Fruit fly (Drosophila melanogaster): ENCODE results near the gene Gp93.

The Gp93 gene

DNA sequence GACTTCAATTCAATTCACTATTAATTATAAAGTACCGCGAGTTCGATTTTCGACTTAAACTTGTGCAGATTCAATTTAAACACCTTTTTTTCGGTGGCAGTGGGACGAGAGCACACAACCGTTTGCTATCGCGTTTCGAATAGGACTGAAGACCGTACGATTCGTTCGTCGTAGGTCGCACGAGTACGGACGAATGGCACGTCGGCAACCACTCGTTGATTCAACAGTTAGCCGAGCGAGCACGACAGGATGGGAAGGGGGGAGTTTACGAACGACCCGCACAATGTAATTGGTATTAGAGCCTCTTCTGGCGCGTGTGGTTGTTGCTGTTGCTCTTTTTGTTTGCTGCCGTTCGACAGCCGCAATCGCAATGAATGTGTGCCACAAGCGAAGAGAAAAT, 42.8 kb upstream of the Gp93 start, which contains the start of gene CG34353 (continued):
- TF ChIP-seq tx (GFP tag; optimal IDR thresholded peaks at IDR 0.05): no peak
- no peak for TF ChIP-seq CG2129 (GFP tag; IDR thresholded peaks at IDR 0.05; ENCODE audit: partially characterized antibody)
- TF ChIP-seq CG4617 (GFP tag; optimal IDR thresholded peaks at IDR 0.05; ENCODE audit: borderline replicate concordance): no peak
- no peak for TF ChIP-seq CG1602 (GFP tag; optimal IDR thresholded peaks at IDR 0.05)
- no peak for TF ChIP-seq CG14441 (GFP tag; IDR thresholded peaks at IDR 0.05)
- TF ChIP-seq C15 (GFP tag; IDR thresholded peaks at IDR 0.05): no peak
- TF ChIP-seq al (GFP tag; IDR thresholded peaks at IDR 0.05): no peak
- no peak for TF ChIP-seq ro (GFP tag; IDR thresholded peaks at IDR 0.05)
- TF ChIP-seq CG12299 (tag; optimal IDR thresholded peaks at IDR 0.05): no peak
- TF ChIP-seq az2 (GFP tag; optimal IDR thresholded peaks at IDR 0.05): no peak
- no peak for TF ChIP-seq fd96Cb (tag; optimal IDR thresholded peaks at IDR 0.05)
- TF ChIP-seq sd (tag; optimal IDR thresholded peaks at IDR 0.05): no peak
- TF ChIP-seq CG12391 (tag; optimal IDR thresholded peaks at IDR 0.05): peak; percentile 4
- no peak for TF ChIP-seq CG17612 (GFP tag; IDR thresholded peaks at IDR 0.05)
- TF ChIP-seq Optix (GFP tag; IDR thresholded peaks at IDR 0.05): no peak
- no peak for TF ChIP-seq Fer1 (GFP tag; optimal IDR thresholded peaks at IDR 0.05)
- peak; percentile 17; the same call in 1 of the 3 replicates for TF ChIP-seq otp (GFP tag; IDR thresholded peaks at IDR 0.05)
- no peak for TF ChIP-seq schlank (tag; optimal IDR thresholded peaks at IDR 0.05)
- TF ChIP-seq tna (GFP tag; IDR thresholded peaks at IDR 0.05; ENCODE audit: partially characterized antibody): no peak
- no peak for TF ChIP-seq sc (optimal IDR thresholded peaks at IDR 0.05)
- no peak for TF ChIP-seq sc (GFP tag; optimal IDR thresholded peaks at IDR 0.05)
- no peak for TF ChIP-seq CG9876 (GFP tag; optimal IDR thresholded peaks at IDR 0.05)
- no peak for TF ChIP-seq kay (GFP tag; optimal IDR thresholded peaks at IDR 0.05)
- TF ChIP-seq toy (GFP tag; IDR thresholded peaks at IDR 0.05): no peak
- no peak for TF ChIP-seq Stat92E (GFP tag; optimal IDR thresholded peaks at IDR 0.05)
- no peak for TF ChIP-seq CG18599 (GFP tag; optimal IDR thresholded peaks at IDR 0.05)
- no peak for TF ChIP-seq so (GFP tag; IDR thresholded peaks at IDR 0.05)
- TF ChIP-seq CG15479 (GFP tag; optimal IDR thresholded peaks at IDR 0.05): no peak
- TF ChIP-seq nau (GFP tag; optimal IDR thresholded peaks at IDR 0.05): no peak
- TF ChIP-seq gcm (GFP tag; optimal IDR thresholded peaks at IDR 0.05): no peak
- TF ChIP-seq CG18476 (GFP tag; optimal IDR thresholded peaks at IDR 0.05): no peak
- peak; percentile 80 for TF ChIP-seq jing (GFP tag; optimal IDR thresholded peaks at IDR 0.05)
- no peak for TF ChIP-seq chif (GFP tag; optimal IDR thresholded peaks at IDR 0.05)
- peak; percentile 67 for TF ChIP-seq Med (GFP tag)
- TF ChIP-seq Hmr (GFP tag; optimal IDR thresholded peaks at IDR 0.05): no peak
- no peak for TF ChIP-seq gfzf (GFP tag; optimal IDR thresholded peaks at IDR 0.05)
- no peak for TF ChIP-seq stc (GFP tag; IDR thresholded peaks at IDR 0.05)
- no peak for TF ChIP-seq Ssrp (tag; optimal IDR thresholded peaks at IDR 0.05)
- no peak for TF ChIP-seq CG12659 (GFP tag; optimal IDR thresholded peaks at IDR 0.05)
- peak; percentile 59 for TF ChIP-seq oc (tag; optimal IDR thresholded peaks at IDR 0.05)
- TF ChIP-seq org-1 (GFP tag; optimal IDR thresholded peaks at IDR 0.05): no peak
- no peak for TF ChIP-seq tgo (GFP tag; IDR thresholded peaks at IDR 0.05)
- TF ChIP-seq CG34224 (GFP tag; IDR thresholded peaks at IDR 0.05; ENCODE audit: partially characterized antibody): peak; percentile 30; the same call in 1 of the 3 replicates
- TF ChIP-seq CG2116 (GFP tag; optimal IDR thresholded peaks at IDR 0.05): no peak
- TF ChIP-seq peb (GFP tag; IDR thresholded peaks at IDR 0.05): no peak
- no peak for TF ChIP-seq btn (GFP tag; optimal IDR thresholded peaks at IDR 0.05)
- no peak for TF ChIP-seq h (optimal IDR thresholded peaks at IDR 0.05)
- TF ChIP-seq psq (GFP tag; optimal IDR thresholded peaks at IDR 0.05): peak; percentile 1
- TF ChIP-seq dm (GFP tag; optimal IDR thresholded peaks at IDR 0.05): no peak
- no peak for TF ChIP-seq CG6854 (GFP tag; optimal IDR thresholded peaks at IDR 0.05)
- TF ChIP-seq Atf-2 (GFP tag; optimal IDR thresholded peaks at IDR 0.05): no peak
- no peak for TF ChIP-seq repo (GFP tag; optimal IDR thresholded peaks at IDR 0.05)

All from whole organism, embryonic.